Worm (Caenorhabditis elegans) whole organism, mixed stage, embryonic: ENCODE data around the gene lpr-3.

Experiments used
- M03D4.4 ChIP-seq: sonication (generic microtip); optimal IDR thresholded peaks from 2 replicates; lab custom pipeline; 2017; ENCODE audit warnings: mild to moderate bottlenecking, missing genetic modification characterization, missing compliant biosample characterization
- bed-3 ChIP-seq: fragments of 200-800 bp; sonication (Bioruptor generic); optimal IDR thresholded peaks from 3 replicates; lab custom pipeline; 2018; ENCODE audit warnings: mild to moderate bottlenecking, missing genetic modification characterization, moderate library complexity, missing compliant biosample characterization
- blmp-1 ChIP-seq: fragments of 150-350 bp; optimal IDR thresholded peaks from 2 replicates; lab custom pipeline; 2014; ENCODE audit warnings: missing biosample characterization, missing genetic modification characterization
- ceh-39 ChIP-seq: fragments of 150-350 bp; optimal IDR thresholded peaks from 2 replicates; lab custom pipeline; 2014; ENCODE audit warnings: missing biosample characterization, missing genetic modification characterization
- ceh-83 ChIP-seq: fragments of 200-800 bp; sonication (Bioruptor generic); optimal IDR thresholded peaks from 2 replicates; lab custom pipeline; 2018; ENCODE audit warnings: mild to moderate bottlenecking, missing genetic modification characterization, missing compliant biosample characterization
- ces-1 ChIP-seq: fragments of 150-350 bp; optimal IDR thresholded peaks from 2 replicates; lab custom pipeline; 2014; ENCODE audit warnings: missing biosample characterization, missing genetic modification reagents, missing genetic modification characterization
- cnd-1 ChIP-seq: fragments of 200-800 bp; sonication (Bioruptor generic); optimal IDR thresholded peaks from 2 replicates; lab custom pipeline; 2018; ENCODE audit warnings: mild to moderate bottlenecking, missing genetic modification characterization, missing compliant biosample characterization
- drap-1 ChIP-seq: fragments of 200-800 bp; sonication (Bioruptor generic); optimal IDR thresholded peaks from 3 replicates; lab custom pipeline; 2018; ENCODE audit warnings: mild to moderate bottlenecking, missing genetic modification characterization, missing compliant biosample characterization
- elt-1 ChIP-seq: sonication (generic microtip); optimal IDR thresholded peaks from 2 replicates; lab custom pipeline; 2017; ENCODE audit warnings: missing genetic modification characterization, mild to moderate bottlenecking, missing compliant biosample characterization, antibody characterized with exemption, moderate library complexity, borderline replicate concordance; ENCODE audit not compliant: insufficient read depth
- elt-3 ChIP-seq: fragments of 150-350 bp; optimal IDR thresholded peaks from 2 replicates; lab custom pipeline; 2014; ENCODE audit warnings: missing biosample characterization, missing genetic modification characterization
- ham-2 ChIP-seq: fragments of 200-800 bp; sonication (Bioruptor generic); optimal IDR thresholded peaks from 2 replicates; lab custom pipeline; 2018; ENCODE audit warnings: mild to moderate bottlenecking, missing genetic modification characterization, missing compliant biosample characterization
- hlh-1 ChIP-seq: fragments of 150-350 bp; optimal IDR thresholded peaks from 2 replicates; lab custom pipeline; 2014; ENCODE audit warnings: missing biosample characterization, missing genetic modification reagents, missing genetic modification characterization
- lin-13 ChIP-seq: fragments of 150-350 bp; optimal IDR thresholded peaks from 2 replicates; lab custom pipeline; 2014; ENCODE audit warnings: missing biosample characterization, missing genetic modification characterization
- lsy-2 ChIP-seq: fragments of 150-350 bp; optimal IDR thresholded peaks from 2 replicates; lab custom pipeline; 2014; ENCODE audit warnings: missing biosample characterization, missing genetic modification characterization
- mab-5 ChIP-seq: fragments of 150-350 bp; optimal IDR thresholded peaks from 2 replicates; lab custom pipeline; 2014; ENCODE audit warnings: missing biosample characterization, missing genetic modification characterization
- mep-1 ChIP-seq: fragments of 150-350 bp; optimal IDR thresholded peaks from 2 replicates; lab custom pipeline; 2017; ENCODE audit warnings: missing biosample characterization, missing genetic modification reagents, missing genetic modification characterization, inconsistent platforms
- mls-2 ChIP-seq: sonication (generic microtip); optimal IDR thresholded peaks from 2 replicates; lab custom pipeline; 2016; ENCODE audit warnings: mild to moderate bottlenecking, missing genetic modification characterization, moderate library complexity, missing compliant biosample characterization
- nhr-12 ChIP-seq: fragments of 150-350 bp; optimal IDR thresholded peaks from 2 replicates; lab custom pipeline; 2014; ENCODE audit warnings: missing biosample characterization, missing genetic modification characterization
- nhr-237 ChIP-seq: fragments of 150-350 bp; optimal IDR thresholded peaks from 2 replicates; lab custom pipeline; 2014; ENCODE audit warnings: missing biosample characterization, missing genetic modification characterization
- nhr-28 ChIP-seq: fragments of 150-350 bp; optimal IDR thresholded peaks from 2 replicates; lab custom pipeline; 2014; ENCODE audit warnings: missing biosample characterization, missing genetic modification characterization
- nhr-76 ChIP-seq: sonication (generic microtip); optimal IDR thresholded peaks from 2 replicates; lab custom pipeline; 2017; ENCODE audit warnings: missing biosample characterization, missing genetic modification characterization
- sem-2 ChIP-seq: fragments of 200-800 bp; sonication (Bioruptor generic); optimal IDR thresholded peaks from 2 replicates; lab custom pipeline; 2018; ENCODE audit warnings: mild to moderate bottlenecking, missing genetic modification characterization, missing compliant biosample characterization
- snpc-4 ChIP-seq: fragments of 150-350 bp; optimal IDR thresholded peaks from 2 replicates; lab custom pipeline; 2014; ENCODE audit warnings: missing biosample characterization, missing genetic modification characterization
- sptf-1 ChIP-seq: sonication (generic microtip); optimal IDR thresholded peaks from 2 replicates; lab custom pipeline; 2017; ENCODE audit warnings: mild to moderate bottlenecking, missing genetic modification characterization, moderate library complexity, missing compliant biosample characterization
- tbx-8 ChIP-seq: fragments of 200-800 bp; sonication (Bioruptor generic); optimal IDR thresholded peaks from 2 replicates; lab custom pipeline; 2018; ENCODE audit warnings: mild to moderate bottlenecking, missing genetic modification characterization, moderate library complexity, missing compliant biosample characterization
- unc-62 ChIP-seq: fragments of 150-350 bp; optimal IDR thresholded peaks from 2 replicates; lab custom pipeline; 2014; ENCODE audit warnings: missing biosample characterization, missing genetic modification reagents, missing genetic modification characterization
- zip-8 ChIP-seq: fragments of 150-350 bp; optimal IDR thresholded peaks from 2 replicates; lab custom pipeline; 2014; ENCODE audit warnings: missing biosample characterization, missing genetic modification characterization
- ztf-11 ChIP-seq: fragments of 150-350 bp; optimal IDR thresholded peaks from 2 replicates; lab custom pipeline; 2014; ENCODE audit warnings: missing biosample characterization, missing genetic modification characterization

The lpr-3 gene

ce11 chrX:11057028-11057427 lies at the start of gene lpr-3:
lpr-3 (plus strand) TSS chrX:11057401.
- TF ChIP-seq cnd-1 (tag; lab: Kevin White, UChicago), result no peak
- TF ChIP-seq elt-3 (tag; lab: Kevin White, UChicago), result peak; percentile 42
- TF ChIP-seq zip-8, result no peak
- peak; percentile 90 for TF ChIP-seq elt-1
- no peak for TF ChIP-seq ceh-83
- no peak for TF ChIP-seq mab-5 (tag; lab: Kevin White, UChicago)
- TF ChIP-seq ham-2 (GFP tag; lab: Kevin White, UChicago), result peak; percentile 96
- TF ChIP-seq blmp-1 (tag; lab: Kevin White, UChicago), result peak; percentile 94
- TF ChIP-seq unc-62 (GFP tag; lab: Kevin White, UChicago), result peak; percentile 60

ce11 chrX:11008052-11008451 lies 49.1 kb upstream of the lpr-3 start, which contains the start of gene del-5:
del-5 (minus strand) TSS chrX:11008181.
- TF ChIP-seq tbx-8 (GFP tag; lab: Kevin White, UChicago) (no peak), nhr-28 (tag; lab: Kevin White, UChicago) (no peak), blmp-1 (tag; lab: Kevin White, UChicago) (no peak), sem-2 (GFP tag; lab: Kevin White, UChicago) (no peak), cnd-1 (tag; lab: Kevin White, UChicago) (no peak), lin-13 (tag; lab: Kevin White, UChicago) (no peak), mls-2 (no peak), bed-3 (GFP tag; lab: Kevin White, UChicago) (no peak), lsy-2 (no peak), nhr-76 (tag; lab: Kevin White, UChicago) (no peak), sptf-1 (tag; lab: Kevin White, UChicago) (no peak), M03D4.4 (tag; lab: Kevin White, UChicago) (no peak), snpc-4 (tag; lab: Kevin White, UChicago) (no peak), ceh-39 (tag; lab: Kevin White, UChicago) (no peak)

- TF ChIP-seq nhr-12 (tag; lab: Kevin White, UChicago) (no peak), snpc-4 (tag; lab: Kevin White, UChicago) (no peak), nhr-237 (tag; lab: Kevin White, UChicago) (no peak), M03D4.4 (tag; lab: Kevin White, UChicago) (no peak), sptf-1 (tag; lab: Kevin White, UChicago) (no peak), ham-2 (GFP tag; lab: Kevin White, UChicago) (no peak), mep-1 (tag; lab: Kevin White, UChicago) (no peak), mls-2 (no peak), elt-1 (no peak), ces-1 (GFP tag; lab: Kevin White, UChicago) (no peak), nhr-28 (tag; lab: Kevin White, UChicago) (no peak), nhr-76 (tag; lab: Kevin White, UChicago) (no peak), lsy-2 (no peak), ceh-39 (tag; lab: Kevin White, UChicago) (no peak), blmp-1 (tag; lab: Kevin White, UChicago) (no peak), lin-13 (tag; lab: Kevin White, UChicago) (no peak), ztf-11 (tag; lab: Kevin White, UChicago) (no peak), mab-5 (tag; lab: Kevin White, UChicago) (no peak), ceh-83 (no peak)
- TF ChIP-seq, all 35 proteins: peak for 0
Observed at ce11 chrX:11008954-11009353, 48.2 kb upstream of the lpr-3 start, which contains the start of gene ttr-31. ttr-31 (minus strand) TSS chrX:11009054.

- TF ChIP-seq snpc-4 (tag; lab: Kevin White, UChicago) (no peak), drap-1 (GFP tag; lab: Kevin White, UChicago) (no peak), hlh-1 (tag; lab: Kevin White, UChicago) (no peak)
Observed at ce11 chrX:11010565-11010964, 46.6 kb upstream of the lpr-3 start, which contains the start of gene F58A3.4. F58A3.4 (minus strand) TSS chrX:11010665.

ce11 chrX:11012337-11012736 lies 44.9 kb upstream of the lpr-3 start, which contains the start of gene F58A3.3:
F58A3.3 (plus strand) TSS chrX:11012637.
- TF ChIP-seq elt-3 (tag; lab: Kevin White, UChicago) (no peak), sem-2 (GFP tag; lab: Kevin White, UChicago) (no peak), nhr-28 (tag; lab: Kevin White, UChicago) (no peak), mls-2 (no peak), unc-62 (GFP tag; lab: Kevin White, UChicago) (no peak)
